Fruit fly (Drosophila melanogaster) whole organism, embryonic: ENCODE results near the gene EMC10.
A peak's percentile ranks its signal among the peaks of the same experiment; 100 is the strongest.

ENCODE experiments used
- Abd-B ChIP-seq: fragments of 200-800 bp; sonication (Bioruptor generic); optimal IDR thresholded peaks from 2 replicates; lab custom pipeline; 2018; ENCODE audit warnings: missing biosample characterization, mild to moderate bottlenecking, missing genetic modification characterization, moderate library complexity
- Atf3 ChIP-seq: fragments of 200-800 bp; sonication (Bioruptor generic); optimal IDR thresholded peaks from 3 replicates; lab custom pipeline; 2016; ENCODE audit warnings: missing biosample characterization, missing genetic modification characterization
- B-H1 ChIP-seq: fragments of 200-800 bp; sonication (Bioruptor generic); IDR thresholded peaks from 3 replicates; pipeline ENCODE4 v1.3.6; 2022; ENCODE audit warnings: missing biosample characterization, missing genetic modification characterization
- CG10979 ChIP-seq: fragments of 200-800 bp; sonication (Bioruptor generic); optimal IDR thresholded peaks from 2 replicates; lab custom pipeline; 2018; ENCODE audit warnings: missing biosample characterization, mild to moderate bottlenecking, missing genetic modification characterization, moderate library complexity
- CG12236 ChIP-seq: fragments of 200-800 bp; sonication (Bioruptor generic); optimal IDR thresholded peaks from 2 replicates; lab custom pipeline; 2016; ENCODE audit warnings: missing biosample characterization, missing genetic modification characterization
- CG13296 ChIP-seq: fragments of 200-800 bp; sonication (Bioruptor generic); optimal IDR thresholded peaks from 3 replicates; lab custom pipeline; 2018; ENCODE audit warnings: missing biosample characterization, mild to moderate bottlenecking, missing genetic modification characterization
- CG13775 ChIP-seq: fragments of 200-800 bp; sonication (Bioruptor generic); optimal IDR thresholded peaks from 3 replicates; lab custom pipeline; 2017; ENCODE audit warnings: missing biosample characterization, mild to moderate bottlenecking, missing genetic modification characterization
- CG14441 ChIP-seq: fragments of 200-800 bp; sonication (Bioruptor generic); IDR thresholded peaks from 2 replicates; pipeline ENCODE4 v1.3.6; 2022; ENCODE audit warnings: missing biosample characterization, missing genetic modification characterization
- CG15696 ChIP-seq: fragments of 200-800 bp; sonication (Bioruptor generic); optimal IDR thresholded peaks from 2 replicates; lab custom pipeline; 2019; ENCODE audit warnings: missing biosample characterization, mild to moderate bottlenecking, missing genetic modification characterization, moderate library complexity
- CG17802 ChIP-seq: fragments of 200-800 bp; sonication (Bioruptor generic); optimal IDR thresholded peaks from 2 replicates; lab custom pipeline; 2018; ENCODE audit warnings: missing biosample characterization, mild to moderate bottlenecking, missing genetic modification characterization, moderate library complexity
- CG17829 ChIP-seq: fragments of 200-800 bp; optimal IDR thresholded peaks from 2 replicates; lab custom pipeline; 2019; ENCODE audit warnings: missing biosample characterization, mild to moderate bottlenecking, missing genetic modification characterization, moderate library complexity
- CG18764 ChIP-seq: fragments of 200-800 bp; sonication (Bioruptor generic); optimal IDR thresholded peaks from 3 replicates; lab custom pipeline; 2016; ENCODE audit warnings: missing biosample characterization, missing genetic modification characterization
- CG33557 ChIP-seq: fragments of 200-800 bp; sonication (Bioruptor generic); optimal IDR thresholded peaks from 2 replicates; lab custom pipeline; 2019; ENCODE audit warnings: missing biosample characterization, mild to moderate bottlenecking, missing genetic modification characterization, moderate library complexity
- CG3838 ChIP-seq: fragments of 200-800 bp; sonication (Bioruptor generic); optimal IDR thresholded peaks from 3 replicates; lab custom pipeline; 2016; ENCODE audit warnings: missing biosample characterization, missing genetic modification characterization
- CG6813 ChIP-seq: fragments of 200-800 bp; sonication (Bioruptor generic); optimal IDR thresholded peaks from 2 replicates; lab custom pipeline; 2017; ENCODE audit warnings: missing biosample characterization, missing genetic modification characterization, mild to moderate bottlenecking, moderate library complexity, missing genetic modification reagents
- CG9215 ChIP-seq: fragments of 200-800 bp; sonication (Bioruptor generic); IDR thresholded peaks from 2 replicates; pipeline ENCODE4 v1.3.6; 2022; ENCODE audit warnings: missing biosample characterization, missing genetic modification characterization
- CG9609 ChIP-seq: fragments of 200-800 bp; sonication (Bioruptor generic); optimal IDR thresholded peaks from 3 replicates; lab custom pipeline; 2016; ENCODE audit warnings: missing biosample characterization, missing genetic modification characterization
- Camta ChIP-seq: fragments of 200-800 bp; sonication (Bioruptor generic); optimal IDR thresholded peaks from 2 replicates; lab custom pipeline; 2016; ENCODE audit warnings: missing biosample characterization, missing genetic modification characterization
- Dbx ChIP-seq: fragments of 200-800 bp; sonication (Bioruptor generic); IDR thresholded peaks from 3 replicates; pipeline ENCODE4 v1.3.6; 2022; ENCODE audit warnings: missing biosample characterization, missing genetic modification characterization
- Dip3 ChIP-seq: fragments of 200-800 bp; sonication (Bioruptor generic); optimal IDR thresholded peaks from 3 replicates; lab custom pipeline; 2016; ENCODE audit warnings: missing biosample characterization, missing genetic modification characterization
- Dref ChIP-seq: fragments of 200-800 bp; sonication (Bioruptor generic); IDR thresholded peaks from 2 replicates; pipeline ENCODE4 v1.3.6; 2022; ENCODE audit warnings: missing biosample characterization, missing genetic modification characterization
- Fer3 ChIP-seq: fragments of 200-800 bp; sonication (Bioruptor generic); optimal IDR thresholded peaks from 2 replicates; lab custom pipeline; 2018; ENCODE audit warnings: missing biosample characterization, mild to moderate bottlenecking, missing genetic modification characterization, moderate library complexity
- HmgZ ChIP-seq: fragments of 200-800 bp; sonication (Bioruptor generic); optimal IDR thresholded peaks from 2 replicates; lab custom pipeline; 2018; ENCODE audit warnings: missing biosample characterization, mild to moderate bottlenecking, missing genetic modification characterization
- Lim3 ChIP-seq: fragments of 200-800 bp; sonication (Bioruptor generic); IDR thresholded peaks from 2 replicates; pipeline ENCODE4 v1.3.6; 2022; ENCODE audit warnings: missing biosample characterization, missing genetic modification characterization
- Mad ChIP-seq: fragments of 200-800 bp; sonication (Bioruptor generic); optimal IDR thresholded peaks from 2 replicates; lab custom pipeline; 2016; ENCODE audit warnings: missing biosample characterization, missing genetic modification characterization
- NFAT ChIP-seq: fragments of 200-800 bp; sonication (Bioruptor generic); IDR thresholded peaks from 2 replicates; pipeline ENCODE4 v1.3.6; 2022; ENCODE audit warnings: missing biosample characterization, missing genetic modification characterization
- Neu2 ChIP-seq: fragments of 200-800 bp; sonication (Bioruptor generic); optimal IDR thresholded peaks from 3 replicates; lab custom pipeline; 2016; ENCODE audit warnings: missing biosample characterization, missing genetic modification characterization, borderline replicate concordance
- Pdp1 ChIP-seq, 2 experiments: fragments of 200-800 bp; sonication (Bioruptor generic); optimal IDR thresholded peaks; 3 replicates each; lab custom pipeline; 2016; ENCODE audit warnings: missing biosample characterization in 2 of 2, missing genetic modification characterization in 2 of 2, mild to moderate bottlenecking in 1 of 2, moderate library complexity in 1 of 2
- Sin3A ChIP-seq: fragments of >200 bp; optimal IDR thresholded peaks from 2 replicates; lab custom pipeline; 2018
- Six4 ChIP-seq: fragments of 200-800 bp; sonication (Bioruptor generic); optimal IDR thresholded peaks from 2 replicates; lab custom pipeline; 2016; ENCODE audit warnings: missing biosample characterization, missing genetic modification characterization
- caup ChIP-seq: fragments of 200-800 bp; sonication (Bioruptor generic); optimal IDR thresholded peaks from 3 replicates; lab custom pipeline; 2017; ENCODE audit warnings: missing biosample characterization, mild to moderate bottlenecking, missing genetic modification characterization, moderate library complexity; ENCODE audit not compliant: severe bottlenecking
- crc ChIP-seq: fragments of 200-800 bp; sonication (Bioruptor generic); optimal IDR thresholded peaks from 2 replicates; lab custom pipeline; 2016; ENCODE audit warnings: missing biosample characterization, missing genetic modification characterization
- da ChIP-seq: fragments of 200-800 bp; sonication (Bioruptor generic); optimal IDR thresholded peaks from 2 replicates; lab custom pipeline; 2016; ENCODE audit warnings: missing biosample characterization, missing genetic modification characterization
- exex ChIP-seq: fragments of 200-800 bp; sonication (Bioruptor generic); optimal IDR thresholded peaks from 4 replicates; lab custom pipeline; 2018; ENCODE audit warnings: missing biosample characterization, mild to moderate bottlenecking, missing genetic modification characterization, moderate library complexity
- fd3F ChIP-seq: fragments of 200-800 bp; sonication (Bioruptor generic); optimal IDR thresholded peaks from 2 replicates; lab custom pipeline; 2018; ENCODE audit warnings: missing biosample characterization, mild to moderate bottlenecking, missing genetic modification characterization, moderate library complexity
- fu2 ChIP-seq: fragments of 200-800 bp; sonication (Bioruptor generic); optimal IDR thresholded peaks from 2 replicates; lab custom pipeline; 2016; ENCODE audit warnings: missing biosample characterization, missing genetic modification characterization
- gfzf ChIP-seq: fragments of 200-800 bp; sonication (Bioruptor generic); optimal IDR thresholded peaks from 2 replicates; lab custom pipeline; 2016; ENCODE audit warnings: missing biosample characterization, mild to moderate bottlenecking, missing genetic modification characterization, moderate library complexity
- her ChIP-seq: fragments of 200-800 bp; sonication (Bioruptor generic); optimal IDR thresholded peaks from 2 replicates; lab custom pipeline; 2016; ENCODE audit warnings: missing biosample characterization, missing genetic modification characterization
- lmd ChIP-seq: fragments of 200-800 bp; sonication (Bioruptor generic); IDR thresholded peaks from 2 replicates; pipeline ENCODE4 v1.3.6; 2022; ENCODE audit warnings: missing biosample characterization, missing genetic modification characterization
- nom ChIP-seq: fragments of 200-800 bp; sonication (Bioruptor generic); optimal IDR thresholded peaks from 2 replicates; lab custom pipeline; 2017; ENCODE audit warnings: missing biosample characterization, missing genetic modification characterization, mild to moderate bottlenecking, moderate library complexity, missing genetic modification reagents
- oc ChIP-seq: fragments of 200-800 bp; sonication (Bioruptor generic); optimal IDR thresholded peaks from 2 replicates; lab custom pipeline; 2018; ENCODE audit warnings: missing biosample characterization, mild to moderate bottlenecking, missing genetic modification characterization, moderate library complexity
- onecut ChIP-seq: fragments of 200-800 bp; sonication (Bioruptor generic); IDR thresholded peaks from 2 replicates; pipeline ENCODE4 v1.3.6; 2022; ENCODE audit warnings: missing biosample characterization, missing genetic modification characterization
- slou ChIP-seq: fragments of 200-800 bp; sonication (Bioruptor generic); optimal IDR thresholded peaks from 3 replicates; lab custom pipeline; 2016; ENCODE audit warnings: missing biosample characterization, missing genetic modification characterization
- so ChIP-seq: fragments of 200-800 bp; sonication (Bioruptor generic); IDR thresholded peaks from 3 replicates; pipeline ENCODE4 v1.3.6; 2022; ENCODE audit warnings: missing biosample characterization, missing genetic modification characterization
- sob ChIP-seq: fragments of 200-800 bp; sonication (Bioruptor generic); IDR thresholded peaks from 2 replicates; pipeline ENCODE4 v1.3.6; 2022; ENCODE audit warnings: missing biosample characterization, missing genetic modification characterization
- ssp ChIP-seq: fragments of 200-800 bp; sonication (Bioruptor generic); IDR thresholded peaks from 2 replicates; pipeline ENCODE4 v1.3.6; 2022; ENCODE audit warnings: missing biosample characterization, missing genetic modification characterization
- sug ChIP-seq: fragments of 200-800 bp; optimal IDR thresholded peaks from 2 replicates; lab custom pipeline; 2019; ENCODE audit warnings: missing biosample characterization, mild to moderate bottlenecking, missing genetic modification characterization, moderate library complexity
- usp ChIP-seq: fragments of >200 bp; optimal IDR thresholded peaks from 2 replicates; lab custom pipeline; 2017; ENCODE audit warnings: missing biosample characterization, missing genetic modification characterization
- wek ChIP-seq: fragments of 200-800 bp; sonication (Bioruptor generic); optimal IDR thresholded peaks from 3 replicates; lab custom pipeline; 2018; ENCODE audit warnings: missing biosample characterization, mild to moderate bottlenecking, missing genetic modification characterization, moderate library complexity
- wor ChIP-seq: fragments of 200-800 bp; sonication (Bioruptor generic); IDR thresholded peaks from 2 replicates; pipeline ENCODE4 v1.3.6; 2022; ENCODE audit warnings: missing biosample characterization, missing genetic modification characterization

The EMC10 gene

DNA sequence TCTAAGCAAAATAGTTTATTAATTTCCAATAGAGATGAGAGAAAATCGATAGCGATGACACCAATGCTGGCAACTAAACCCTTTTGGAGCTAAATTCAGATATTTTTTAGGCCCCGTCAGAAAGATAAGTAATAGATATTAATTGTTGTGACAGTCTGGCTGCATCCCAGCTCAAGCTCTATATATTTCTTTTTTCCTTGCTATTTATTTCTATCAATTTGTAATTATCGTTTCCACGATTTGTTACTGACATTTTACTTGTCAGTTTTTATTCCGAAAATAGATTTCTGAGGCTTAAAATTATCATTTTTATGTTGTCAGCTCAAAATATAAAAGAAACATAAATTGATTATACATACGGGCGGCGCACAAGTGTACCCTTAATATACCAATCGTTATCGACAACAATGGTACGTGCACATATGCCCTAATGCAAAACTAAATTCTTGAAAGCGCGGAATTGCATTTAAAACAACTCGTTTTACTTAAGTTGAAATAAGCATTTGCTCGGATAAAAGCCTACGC lies 5.0 kb upstream of the EMC10 start, which contains the start of the genes CRIF and SMC5 (continued):
- TF ChIP-seq wek (peak; percentile 94), exex (tag; lab: Kevin White, UChicago) (peak; percentile 47), HmgZ (tag; lab: Kevin White, UChicago) (peak; percentile 42), usp (GFP tag; lab: Kevin White, UChicago) (no peak), fd3F (peak; percentile 54), crc (no peak), CG17802 (tag; lab: Kevin White, UChicago) (peak; percentile 94), Neu2 (GFP tag; lab: Kevin White, UChicago) (peak; percentile 14), sob (GFP tag; lab: Robert Waterston, UW) (0 out of 2 replicates have a peak, but pooled peaks have one; percentile 47), Six4 (GFP tag; lab: Kevin White, UChicago) (peak; percentile 51), Dip3 (GFP tag; lab: Kevin White, UChicago) (peak; percentile 69), CG6813 (no peak), CG14441 (GFP tag; lab: Robert Waterston, UW) (peak; percentile 48; the same call in 1 of the 2 replicates), Atf3 (GFP tag; lab: Kevin White, UChicago) (peak; percentile 40), Camta (peak; percentile 54), fu2 (GFP tag; lab: Kevin White, UChicago) (peak; percentile 17), CG33557 (GFP tag; lab: Kevin White, UChicago) (peak; percentile 61), onecut (GFP tag; lab: Robert Waterston, UW) (no peak; the same call in none of the 2 replicates), CG17829 (tag; lab: Kevin White, UChicago) (peak; percentile 67), slou (GFP tag; lab: Kevin White, UChicago) (peak; percentile 30), Sin3A (peak; percentile 35), da (GFP tag; lab: Kevin White, UChicago) (peak; percentile 39), nom (GFP tag; lab: Kevin White, UChicago) (no peak), CG9215 (GFP tag; lab: Robert Waterston, UW) (no peak; the same call in 1 of the 2 replicates), oc (tag; lab: Kevin White, UChicago) (no peak), CG12236 (GFP tag; lab: Kevin White, UChicago) (peak; percentile 29), Lim3 (no peak), gfzf (GFP tag; lab: Kevin White, UChicago) (peak; percentile 18), Abd-B (GFP tag; lab: Kevin White, UChicago) (peak; percentile 73), Fer3 (tag; lab: Kevin White, UChicago) (peak; percentile 46), sug (tag; lab: Kevin White, UChicago) (peak; percentile 76), CG3838 (GFP tag; lab: Kevin White, UChicago) (no peak), her (GFP tag; lab: Kevin White, UChicago) (peak; percentile 43), Dbx (GFP tag; lab: Robert Waterston, UW) (0 out of 3 replicates have a peak, but pooled peaks have one; percentile 45), so (GFP tag; lab: Robert Waterston, UW) (no peak), CG9609 (peak; percentile 69), NFAT (GFP tag; lab: Robert Waterston, UW) (0 out of 2 replicates have a peak, but pooled peaks have one; percentile 23), CG13775 (GFP tag; lab: Kevin White, UChicago) (peak; percentile 85), CG18764 (GFP tag; lab: Kevin White, UChicago) (peak; percentile 99), Dref (GFP tag; lab: Robert Waterston, UW) (peak; percentile 63), ssp (GFP tag; lab: Robert Waterston, UW) (peak; percentile 89), CG15696 (peak; percentile 67), B-H1 (GFP tag; lab: Robert Waterston, UW) (peak; percentile 49; the same call in 1 of the 3 replicates), CG10979 (tag; lab: Kevin White, UChicago) (peak; percentile 62), CG13296 (peak; percentile 35), Mad (GFP tag; lab: Kevin White, UChicago) (peak; percentile 56), caup (peak; percentile 22), Pdp1 (GFP tag; optimal IDR thresholded peaks at IDR 0.05; lab: Kevin White, UChicago) (peak in 1 of 2 experiments; percentile 75), wor (GFP tag; lab: Robert Waterston, UW) (no peak), lmd (no peak; the same call in 1 of the 2 replicates)
